Fruit fly (Drosophila melanogaster) whole organism, embryonic: ENCODE results near the gene rempA.

Source experiments
- Awh ChIP-seq: fragments of 200-800 bp; sonication (Bioruptor generic); IDR thresholded peaks from 2 replicates; pipeline ENCODE4, ENCODE4 v1.3.6; 2022; ENCODE audit warnings: missing biosample characterization, missing genetic modification characterization
- CG10274 ChIP-seq: fragments of 200-800 bp; sonication (Bioruptor generic); optimal IDR thresholded peaks from 3 replicates; lab custom pipeline; 2017; ENCODE audit warnings: missing biosample characterization, mild to moderate bottlenecking, missing genetic modification characterization
- CG10366 ChIP-seq: fragments of 200-800 bp; sonication (Bioruptor generic); IDR thresholded peaks from 2 replicates; pipeline ENCODE4 v1.3.6; 2022; ENCODE audit warnings: missing biosample characterization, missing genetic modification characterization
- CG11456 ChIP-seq: fragments of 200-800 bp; sonication (Bioruptor generic); IDR thresholded peaks from 3 replicates; pipeline ENCODE4 v1.3.6; 2022; ENCODE audit warnings: missing biosample characterization, missing genetic modification characterization
- CG12104 ChIP-seq: fragments of 200-800 bp; sonication (Bioruptor generic); optimal IDR thresholded peaks from 3 replicates; lab custom pipeline; 2016; ENCODE audit warnings: missing biosample characterization, missing genetic modification characterization
- CG13624 ChIP-seq: fragments of 200-800 bp; sonication (Bioruptor generic); optimal IDR thresholded peaks from 2 replicates; lab custom pipeline; 2016; ENCODE audit warnings: missing biosample characterization, missing genetic modification characterization
- CG14050 ChIP-seq: fragments of 200-800 bp; sonication (Bioruptor generic); IDR thresholded peaks from 3 replicates; pipeline ENCODE4 v1.3.6; 2022; ENCODE audit warnings: missing biosample characterization, missing genetic modification characterization
- CG14860 ChIP-seq: fragments of 200-800 bp; sonication (Bioruptor generic); IDR thresholded peaks from 3 replicates; pipeline ENCODE4 v1.3.6; 2022; ENCODE audit warnings: missing biosample characterization, missing genetic modification characterization; ENCODE audit not compliant: partially characterized antibody
- CG15479 ChIP-seq: fragments of 200-800 bp; sonication (Bioruptor generic); optimal IDR thresholded peaks from 3 replicates; lab custom pipeline; 2019; ENCODE audit warnings: missing biosample characterization, mild to moderate bottlenecking, missing genetic modification characterization, moderate library complexity
- CG17912 ChIP-seq: fragments of 200-800 bp; sonication (Bioruptor generic); optimal IDR thresholded peaks from 2 replicates; lab custom pipeline; 2018; ENCODE audit warnings: missing biosample characterization, mild to moderate bottlenecking, missing genetic modification characterization
- CG18764 ChIP-seq: fragments of 200-800 bp; sonication (Bioruptor generic); optimal IDR thresholded peaks from 3 replicates; lab custom pipeline; 2016; ENCODE audit warnings: missing biosample characterization, missing genetic modification characterization
- CG2199 ChIP-seq: fragments of 200-800 bp; sonication (Bioruptor generic); IDR thresholded peaks from 3 replicates; pipeline ENCODE4 v1.3.6; 2022; ENCODE audit warnings: missing biosample characterization, missing genetic modification characterization
- CG31365 ChIP-seq: fragments of 200-800 bp; sonication (Bioruptor generic); optimal IDR thresholded peaks from 2 replicates; lab custom pipeline; 2018; ENCODE audit warnings: missing biosample characterization, mild to moderate bottlenecking, missing genetic modification characterization
- CG3163 ChIP-seq: fragments of 200-800 bp; sonication (Bioruptor generic); optimal IDR thresholded peaks from 3 replicates; lab custom pipeline; 2016; ENCODE audit warnings: missing biosample characterization, missing genetic modification characterization
- CG32772 ChIP-seq: fragments of 200-800 bp; sonication (Bioruptor generic); IDR thresholded peaks from 2 replicates; pipeline ENCODE4 v1.3.6; 2022; ENCODE audit warnings: missing biosample characterization, missing genetic modification characterization
- CG3847 ChIP-seq: fragments of 200-800 bp; sonication (Bioruptor generic); IDR thresholded peaks from 2 replicates; pipeline ENCODE4 v1.3.6; 2022; ENCODE audit warnings: missing biosample characterization, missing genetic modification characterization
- CG5180 ChIP-seq: fragments of 200-800 bp; sonication (Bioruptor generic); optimal IDR thresholded peaks from 3 replicates; lab custom pipeline; 2017; ENCODE audit warnings: missing biosample characterization, missing genetic modification characterization, mild to moderate bottlenecking, moderate library complexity, missing genetic modification reagents
- CG6765 ChIP-seq: fragments of 200-800 bp; sonication (Bioruptor generic); optimal IDR thresholded peaks from 3 replicates; lab custom pipeline; 2017; ENCODE audit warnings: missing biosample characterization, mild to moderate bottlenecking, missing genetic modification characterization
- CG6854 ChIP-seq: fragments of 200-800 bp; sonication (Bioruptor generic); optimal IDR thresholded peaks from 3 replicates; lab custom pipeline; 2017; ENCODE audit warnings: missing biosample characterization, mild to moderate bottlenecking, missing genetic modification characterization
- CG7745 ChIP-seq: fragments of 200-800 bp; sonication (Bioruptor generic); optimal IDR thresholded peaks from 2 replicates; lab custom pipeline; 2018; ENCODE audit warnings: missing biosample characterization, mild to moderate bottlenecking, missing genetic modification characterization, moderate library complexity
- CG8290 ChIP-seq, 3 experiments: fragments of 200-800 bp; sonication (Bioruptor generic); optimal IDR thresholded peaks; 2 replicates each; lab custom pipeline; 2016 to 2019; ENCODE audit warnings: missing biosample characterization in 3 of 3, missing genetic modification characterization in 3 of 3, mild to moderate bottlenecking in 2 of 3, moderate library complexity in 1 of 3
- CG8765 ChIP-seq: fragments of 200-800 bp; sonication (Bioruptor generic); IDR thresholded peaks from 2 replicates; pipeline ENCODE4 v1.3.6; 2022; ENCODE audit warnings: missing biosample characterization, missing genetic modification characterization
- Fer2 ChIP-seq: fragments of 200-800 bp; sonication (Bioruptor generic); optimal IDR thresholded peaks from 2 replicates; lab custom pipeline; 2018; ENCODE audit warnings: missing biosample characterization, mild to moderate bottlenecking, missing genetic modification characterization, moderate library complexity
- Fer3 ChIP-seq: fragments of 200-800 bp; sonication (Bioruptor generic); optimal IDR thresholded peaks from 2 replicates; lab custom pipeline; 2018; ENCODE audit warnings: missing biosample characterization, mild to moderate bottlenecking, missing genetic modification characterization, moderate library complexity
- Gsc ChIP-seq: fragments of 200-800 bp; sonication (Bioruptor generic); IDR thresholded peaks from 2 replicates; pipeline ENCODE4 v1.3.6; 2022; ENCODE audit warnings: missing biosample characterization, missing genetic modification characterization
- HLH3B ChIP-seq: fragments of 200-800 bp; sonication (Bioruptor generic); IDR thresholded peaks from 2 replicates; pipeline ENCODE4 v1.3.6; 2022; ENCODE audit warnings: missing biosample characterization, missing genetic modification characterization
- Mes4 ChIP-seq: fragments of 200-800 bp; sonication (Bioruptor generic); optimal IDR thresholded peaks from 2 replicates; lab custom pipeline; 2016; ENCODE audit warnings: missing biosample characterization, missing genetic modification characterization
- Optix ChIP-seq: fragments of 200-800 bp; sonication (Bioruptor generic); IDR thresholded peaks from 3 replicates; pipeline ENCODE4 v1.3.6; 2022; ENCODE audit warnings: missing biosample characterization, missing genetic modification characterization
- Ptx1 ChIP-seq: fragments of 200-800 bp; sonication (Bioruptor generic); IDR thresholded peaks from 2 replicates; pipeline ENCODE4 v1.3.6; 2022; ENCODE audit warnings: missing biosample characterization, missing genetic modification characterization
- Xbp1 ChIP-seq: fragments of 200-800 bp; sonication (Bioruptor generic); optimal IDR thresholded peaks from 3 replicates; lab custom pipeline; 2016; ENCODE audit warnings: missing biosample characterization, mild to moderate bottlenecking, missing genetic modification characterization
- al ChIP-seq: fragments of 200-800 bp; sonication (Bioruptor generic); IDR thresholded peaks from 2 replicates; pipeline ENCODE4 v1.3.6; 2022; ENCODE audit warnings: missing biosample characterization, missing genetic modification characterization
- amos ChIP-seq: fragments of 200-800 bp; sonication (Bioruptor generic); IDR thresholded peaks from 2 replicates; pipeline ENCODE4 v1.3.6; 2022; ENCODE audit warnings: missing biosample characterization, missing genetic modification characterization; ENCODE audit not compliant: partially characterized antibody
- aop ChIP-seq: fragments of 200-800 bp; sonication (Bioruptor generic); IDR thresholded peaks from 2 replicates; pipeline ENCODE4 v1.3.6; 2022; ENCODE audit warnings: missing biosample characterization, missing genetic modification characterization
- bsh ChIP-seq, 2 experiments: fragments of 200-800 bp; sonication (Bioruptor generic); optimal IDR thresholded peaks; 2 replicates each; lab custom pipeline; 2017 to 2018; ENCODE audit warnings: mild to moderate bottlenecking in 2 of 2, missing biosample characterization in 2 of 2, missing genetic modification characterization in 2 of 2, moderate library complexity in 1 of 2
- eve ChIP-seq, 2 experiments: fragments of >200 bp; optimal IDR thresholded peaks; 2 replicates each; lab custom pipeline; 2017; ENCODE audit warnings: missing biosample characterization in 2 of 2, missing genetic modification characterization in 2 of 2
- fd3F ChIP-seq: fragments of 200-800 bp; sonication (Bioruptor generic); optimal IDR thresholded peaks from 2 replicates; lab custom pipeline; 2018; ENCODE audit warnings: missing biosample characterization, mild to moderate bottlenecking, missing genetic modification characterization, moderate library complexity
- hbn ChIP-seq: fragments of 200-800 bp; sonication (Bioruptor generic); IDR thresholded peaks from 2 replicates; pipeline ENCODE4 v1.3.6; 2022; ENCODE audit warnings: missing biosample characterization, missing genetic modification characterization; ENCODE audit not compliant: partially characterized antibody
- inv ChIP-seq: fragments of 200-800 bp; sonication (Bioruptor generic); IDR thresholded peaks from 2 replicates; pipeline ENCODE4 v1.3.6; 2022; ENCODE audit warnings: missing biosample characterization, missing genetic modification characterization; ENCODE audit not compliant: partially characterized antibody
- klu ChIP-seq: fragments of 200-800 bp; sonication (Bioruptor generic); IDR thresholded peaks from 2 replicates; pipeline ENCODE4 v1.3.6; 2022; ENCODE audit warnings: missing biosample characterization, missing genetic modification characterization
- knrl ChIP-seq: fragments of 200-800 bp; sonication (Bioruptor generic); IDR thresholded peaks from 3 replicates; pipeline ENCODE4 v1.3.6; 2022; ENCODE audit warnings: missing biosample characterization, missing genetic modification characterization; ENCODE audit not compliant: partially characterized antibody
- lbe ChIP-seq: fragments of 200-800 bp; sonication (Bioruptor generic); optimal IDR thresholded peaks from 2 replicates; lab custom pipeline; 2016; ENCODE audit warnings: missing biosample characterization, mild to moderate bottlenecking, missing genetic modification characterization
- onecut ChIP-seq: fragments of 200-800 bp; sonication (Bioruptor generic); IDR thresholded peaks from 2 replicates; pipeline ENCODE4 v1.3.6; 2022; ENCODE audit warnings: missing biosample characterization, missing genetic modification characterization
- salm ChIP-seq: fragments of 200-800 bp; sonication (Bioruptor generic); optimal IDR thresholded peaks from 2 replicates; lab custom pipeline; 2018; ENCODE audit warnings: missing biosample characterization, mild to moderate bottlenecking, missing genetic modification characterization
- schlank ChIP-seq: fragments of 200-800 bp; sonication (Bioruptor generic); optimal IDR thresholded peaks from 2 replicates; lab custom pipeline; 2018; ENCODE audit warnings: missing biosample characterization, mild to moderate bottlenecking, missing genetic modification characterization
- slbo ChIP-seq: fragments of 200-800 bp; sonication (Bioruptor generic); IDR thresholded peaks from 2 replicates; pipeline ENCODE4 v1.3.6; 2022; ENCODE audit warnings: missing biosample characterization, missing genetic modification characterization
- sqz ChIP-seq: fragments of 200-800 bp; sonication (Bioruptor generic); optimal IDR thresholded peaks from 3 replicates; lab custom pipeline; 2018; ENCODE audit warnings: missing biosample characterization, mild to moderate bottlenecking, missing genetic modification characterization
- tio ChIP-seq: fragments of 200-800 bp; sonication (Bioruptor generic); optimal IDR thresholded peaks from 2 replicates; lab custom pipeline; 2017; ENCODE audit warnings: missing biosample characterization, missing genetic modification characterization, inconsistent platforms
- unc-4 ChIP-seq: fragments of 200-800 bp; sonication (Bioruptor generic); IDR thresholded peaks from 2 replicates; pipeline ENCODE4 v1.3.6; 2022; ENCODE audit warnings: missing biosample characterization, missing genetic modification characterization; ENCODE audit not compliant: partially characterized antibody
- yki ChIP-seq: fragments of >200 bp; optimal IDR thresholded peaks from 3 replicates; lab custom pipeline; 2018
- z ChIP-seq: fragments of 200-800 bp; sonication (Bioruptor generic); IDR thresholded peaks from 3 replicates; pipeline ENCODE4 v1.3.6; 2022; ENCODE audit warnings: missing biosample characterization, missing genetic modification characterization

The rempA gene

dm6 chr2L:574226-574625 is 14.1 kb upstream of the rempA start, which contains the start of the genes Ipk2 and cold (continued):
- TF ChIP-seq CG12104 (GFP tag; lab: Kevin White, UChicago) (peak; percentile 64), hbn (GFP tag; lab: Robert Waterston, UW) (no peak), lbe (peak; percentile 80), Mes4 (peak; percentile 48), CG3847 (peak; percentile 93), salm (tag; lab: Kevin White, UChicago) (peak; percentile 21), onecut (GFP tag; lab: Robert Waterston, UW) (peak; percentile 49), aop (no peak), CG8765 (GFP tag; lab: Robert Waterston, UW) (peak; percentile 64), CG6765 (GFP tag; lab: Kevin White, UChicago) (peak; percentile 40), fd3F (peak; percentile 69), slbo (GFP tag; lab: Robert Waterston, UW) (peak; percentile 88), CG3163 (peak; percentile 55), yki (lab: Kevin White, UChicago) (no peak), Optix (peak; percentile 57; the same call in 1 of the 3 replicates), Xbp1 (GFP tag; lab: Kevin White, UChicago) (peak; percentile 88), amos (GFP tag; lab: Robert Waterston, UW) (no peak; the same call in 1 of the 2 replicates), CG15479 (no peak), CG13624 (peak; percentile 91), CG31365 (tag; lab: Kevin White, UChicago) (peak; percentile 12), CG8290 (GFP tag; optimal IDR thresholded peaks at IDR 0.05; lab: Kevin White, UChicago) (peak; percentile 69), CG8290 (tag; optimal IDR thresholded peaks at IDR 0.05; lab: Kevin White, UChicago) (peak in 1 of 2 experiments; percentile 23), CG18764 (GFP tag; lab: Kevin White, UChicago) (peak; percentile 76), CG7745 (no peak), eve (GFP tag; optimal IDR thresholded peaks at IDR 0.05; lab: Kevin White, UChicago) (no peak), CG10274 (GFP tag; lab: Kevin White, UChicago) (peak; percentile 60), z (no peak), CG11456 (GFP tag; lab: Robert Waterston, UW) (peak; percentile 80; the same call in 2 of the 3 replicates), CG6854 (GFP tag; lab: Kevin White, UChicago) (peak; percentile 62), CG32772 (GFP tag; lab: Robert Waterston, UW) (peak; percentile 50), Fer3 (tag; lab: Kevin White, UChicago) (peak; percentile 72), unc-4 (GFP tag; lab: Robert Waterston, UW) (peak; percentile 43), Gsc (GFP tag; lab: Robert Waterston, UW) (0 out of 2 replicates have a peak, but pooled peaks have one; percentile 26), CG14050 (peak; percentile 57; the same call in 2 of the 3 replicates), al (GFP tag; lab: Robert Waterston, UW) (peak; percentile 72), sqz (GFP tag; lab: Kevin White, UChicago) (no peak), Ptx1 (GFP tag; lab: Robert Waterston, UW) (peak; percentile 86), CG2199 (GFP tag; lab: Robert Waterston, UW) (0 out of 3 replicates have a peak, but pooled peaks have one; percentile 22), CG10366 (GFP tag; lab: Robert Waterston, UW) (peak; percentile 60), Awh (no peak), CG5180 (GFP tag; lab: Kevin White, UChicago) (peak; percentile 27), schlank (tag; lab: Kevin White, UChicago) (peak; percentile 22), klu (GFP tag; lab: Robert Waterston, UW) (peak; percentile 79), Fer2 (tag; lab: Kevin White, UChicago) (peak; percentile 37), inv (GFP tag; lab: Robert Waterston, UW) (no peak), HLH3B (GFP tag; lab: Robert Waterston, UW) (peak; percentile 54; the same call in 1 of the 2 replicates), CG17912 (GFP tag; lab: Kevin White, UChicago) (no peak), bsh (GFP tag; optimal IDR thresholded peaks at IDR 0.05; lab: Kevin White, UChicago) (peak in 1 of 2 experiments; percentile 69), tio (GFP tag; lab: Kevin White, UChicago) (no peak), CG14860 (GFP tag; lab: Robert Waterston, UW) (no peak), knrl (GFP tag; lab: Robert Waterston, UW) (peak; percentile 41; the same call in 1 of the 3 replicates)
